Fruit fly (Drosophila melanogaster): ENCODE results near the gene Ccp84Ae.

Gene Ccp84Ae

dm6 chr3R:6659941-6660340 is 31.6 kb downstream of the Ccp84Ae start, which contains the start of gene agt (continued):
- TF ChIP-seq nom (GFP tag; optimal IDR thresholded peaks at IDR 0.05) (no peak), sima (GFP tag; optimal IDR thresholded peaks at IDR 0.05) (no peak), dmrt99B (tag; optimal IDR thresholded peaks at IDR 0.05) (no peak), CG15514 (GFP tag; optimal IDR thresholded peaks at IDR 0.05) (peak; percentile 73), CG31441 (GFP tag; IDR thresholded peaks at IDR 0.05) (0 out of 2 replicates have a peak, but pooled peaks have one; percentile 17), mirr (GFP tag; optimal IDR thresholded peaks at IDR 0.05) (no peak), CG1529 (GFP tag; optimal IDR thresholded peaks at IDR 0.05) (no peak), sug (tag; optimal IDR thresholded peaks at IDR 0.05) (peak; percentile 27), ato (GFP tag; IDR thresholded peaks at IDR 0.05; ENCODE audit: partially characterized antibody) (no peak), shn (GFP tag; optimal IDR thresholded peaks at IDR 0.05) (no peak), kah (GFP tag; optimal IDR thresholded peaks at IDR 0.05) (no peak), CG30020 (tag; optimal IDR thresholded peaks at IDR 0.05) (no peak), CG12744 (GFP tag; optimal IDR thresholded peaks at IDR 0.05) (no peak), CG17829 (tag; optimal IDR thresholded peaks at IDR 0.05) (peak; percentile 31), CG13287 (GFP tag; IDR thresholded peaks at IDR 0.05; ENCODE audit: partially characterized antibody) (peak; percentile 68), Six4 (GFP tag; optimal IDR thresholded peaks at IDR 0.05) (no peak), CG14710 (tag; optimal IDR thresholded peaks at IDR 0.05) (peak; percentile 71), CG18011 (GFP tag; optimal IDR thresholded peaks at IDR 0.05) (peak; percentile 26), ERR (GFP tag; optimal IDR thresholded peaks at IDR 0.05) (no peak), CG2199 (GFP tag; IDR thresholded peaks at IDR 0.05) (0 out of 3 replicates have a peak, but pooled peaks have one; percentile 60), wor (GFP tag; IDR thresholded peaks at IDR 0.05) (no peak), CG42726 (GFP tag; IDR thresholded peaks at IDR 0.05; ENCODE audit: partially characterized antibody) (0 out of 2 replicates have a peak, but pooled peaks have one; percentile 28), HHEX (GFP tag; optimal IDR thresholded peaks at IDR 0.05) (no peak), ham (GFP tag; IDR thresholded peaks at IDR 0.05) (no peak), CG8089 (GFP tag; optimal IDR thresholded peaks at IDR 0.05) (no peak), bab2 (GFP tag; optimal IDR thresholded peaks at IDR 0.05) (no peak), CoRest (tag; optimal IDR thresholded peaks at IDR 0.05) (peak; percentile 52), pum (GFP tag; optimal IDR thresholded peaks at IDR 0.05) (no peak), CG33213 (GFP tag; optimal IDR thresholded peaks at IDR 0.05) (peak; percentile 26), amos (GFP tag; IDR thresholded peaks at IDR 0.05; ENCODE audit: partially characterized antibody) (peak; percentile 41; the same call in 1 of the 2 replicates), CG9797 (GFP tag; optimal IDR thresholded peaks at IDR 0.05) (peak; percentile 81), TFAM (GFP tag; optimal IDR thresholded peaks at IDR 0.05) (no peak), sr (GFP tag; IDR thresholded peaks at IDR 0.05) (no peak), bbx (GFP tag; IDR thresholded peaks at IDR 0.05; ENCODE audit: partially characterized antibody) (0 out of 2 replicates have a peak, but pooled peaks have one; percentile 35), Dll (GFP tag; IDR thresholded peaks at IDR 0.05; ENCODE audit: partially characterized antibody) (peak; percentile 45; the same call in 2 of the 4 replicates), BEAF-32 (GFP tag; optimal IDR thresholded peaks at IDR 0.05) (peak; percentile 51), phol (tag; optimal IDR thresholded peaks at IDR 0.05) (peak; percentile 50), ken (GFP tag; IDR thresholded peaks at IDR 0.05) (no peak), al (GFP tag; IDR thresholded peaks at IDR 0.05) (no peak), bowl (GFP tag; IDR thresholded peaks at IDR 0.05) (no peak), Dbx (GFP tag; IDR thresholded peaks at IDR 0.05) (0 out of 3 replicates have a peak, but pooled peaks have one; percentile 5), E2f2 (GFP tag; IDR thresholded peaks at IDR 0.05) (peak; percentile 85), fd96Cb (tag; optimal IDR thresholded peaks at IDR 0.05) (no peak), h (optimal IDR thresholded peaks at IDR 0.05) (no peak), row (GFP tag; IDR thresholded peaks at IDR 0.05) (peak; percentile 48; the same call in 2 of the 3 replicates), E2f1 (GFP tag; IDR thresholded peaks at IDR 0.05) (no peak), Med (GFP tag) (peak; percentile 46), CG7786 (GFP tag; optimal IDR thresholded peaks at IDR 0.05) (no peak), CG10366 (GFP tag; IDR thresholded peaks at IDR 0.05) (no peak), CG3847 (GFP tag; IDR thresholded peaks at IDR 0.05) (peak; percentile 60; the same call in 1 of the 2 replicates), Nf-YC (tag; optimal IDR thresholded peaks at IDR 0.05) (peak; percentile 25)
